Fruit fly (Drosophila melanogaster): ENCODE measurements around the gene CG3558.

Gene CG3558

dm6 chr2L:2972439-2972936 is 20.2 kb upstream of the CG3558 start, which contains the start of the genes Rrp1 and gammaTub23C (continued):
- TF ChIP-seq hkb (optimal IDR thresholded peaks at IDR 0.05) (no peak), hkb (GFP tag; IDR thresholded peaks at IDR 0.05) (peak; percentile 78), CG9215 (GFP tag; IDR thresholded peaks at IDR 0.05) (peak; percentile 89), CG7556 (GFP tag; optimal IDR thresholded peaks at IDR 0.05) (peak; percentile 94), MTF-1 (GFP tag; optimal IDR thresholded peaks at IDR 0.05; ENCODE audit: borderline replicate concordance) (peak; percentile 43), E2f1 (GFP tag; IDR thresholded peaks at IDR 0.05) (peak; percentile 79), ATbp (GFP tag; optimal IDR thresholded peaks at IDR 0.05) (peak; percentile 75), zfh2 (GFP tag; optimal IDR thresholded peaks at IDR 0.05) (peak; percentile 78), Rfx (GFP tag; IDR thresholded peaks at IDR 0.05) (peak; percentile 83), fru (optimal IDR thresholded peaks at IDR 0.05) (no peak), Mes4 (GFP tag; optimal IDR thresholded peaks at IDR 0.05) (peak; percentile 72), CG6854 (GFP tag; optimal IDR thresholded peaks at IDR 0.05) (peak; percentile 74), jigr1 (GFP tag; IDR thresholded peaks at IDR 0.05) (peak; percentile 84), CG2889 (GFP tag; IDR thresholded peaks at IDR 0.05) (peak; percentile 67), CG15601 (tag; optimal IDR thresholded peaks at IDR 0.05) (peak; percentile 82), Atf6 (GFP tag; IDR thresholded peaks at IDR 0.05) (peak; percentile 80), CG8359 (GFP tag; optimal IDR thresholded peaks at IDR 0.05; ENCODE audit: borderline replicate concordance) (peak; percentile 68), Camta (GFP tag; optimal IDR thresholded peaks at IDR 0.05) (peak; percentile 67), klu (GFP tag; IDR thresholded peaks at IDR 0.05) (peak; percentile 85), B-H1 (GFP tag; IDR thresholded peaks at IDR 0.05) (peak; percentile 82), chinmo (GFP tag; IDR thresholded peaks at IDR 0.05; ENCODE audit: partially characterized antibody) (no peak), CG4820 (GFP tag; optimal IDR thresholded peaks at IDR 0.05) (peak; percentile 93), CG4730 (GFP tag; IDR thresholded peaks at IDR 0.05) (peak; percentile 73), CG14860 (GFP tag; IDR thresholded peaks at IDR 0.05; ENCODE audit: partially characterized antibody) (no peak), ato (GFP tag; IDR thresholded peaks at IDR 0.05; ENCODE audit: partially characterized antibody) (no peak), chm (GFP tag; IDR thresholded peaks at IDR 0.05) (0 out of 2 replicates have a peak, but pooled peaks have one; percentile 12), TFAM (GFP tag; optimal IDR thresholded peaks at IDR 0.05) (peak; percentile 41), pho (GFP tag; optimal IDR thresholded peaks at IDR 0.05) (peak; percentile 77), Lpt (GFP tag; optimal IDR thresholded peaks at IDR 0.05) (no peak), nom (GFP tag; optimal IDR thresholded peaks at IDR 0.05) (peak; percentile 84), CG12236 (GFP tag; optimal IDR thresholded peaks at IDR 0.05) (peak; percentile 41), CG3281 (GFP tag; optimal IDR thresholded peaks at IDR 0.05) (peak; percentile 93), CG14965 (GFP tag; optimal IDR thresholded peaks at IDR 0.05; ENCODE audit: borderline replicate concordance) (no peak), stc (GFP tag; IDR thresholded peaks at IDR 0.05) (peak; percentile 42; the same call in 1 of the 2 replicates), CG5180 (GFP tag; optimal IDR thresholded peaks at IDR 0.05) (peak; percentile 76), ranshi (GFP tag; IDR thresholded peaks at IDR 0.05) (peak; percentile 80), CG9932 (GFP tag; IDR thresholded peaks at IDR 0.05) (peak; percentile 85; the same call in 1 of the 2 replicates), BtbVII (GFP tag; optimal IDR thresholded peaks at IDR 0.05) (peak; percentile 88), knrl (GFP tag; IDR thresholded peaks at IDR 0.05; ENCODE audit: partially characterized antibody) (no peak), HHEX (GFP tag; optimal IDR thresholded peaks at IDR 0.05) (peak; percentile 90), CG17385 (GFP tag; optimal IDR thresholded peaks at IDR 0.05) (peak; percentile 86), CG17912 (GFP tag; optimal IDR thresholded peaks at IDR 0.05) (peak; percentile 37), corto (GFP tag; optimal IDR thresholded peaks at IDR 0.05) (peak; percentile 47), Drgx (GFP tag; IDR thresholded peaks at IDR 0.05) (peak; percentile 59; the same call in 1 of the 2 replicates), Side (GFP tag; optimal IDR thresholded peaks at IDR 0.05) (peak; percentile 63), D (optimal IDR thresholded peaks at IDR 0.05) (no peak), D (GFP tag; optimal IDR thresholded peaks at IDR 0.05) (peak; percentile 88), Poxn (GFP tag; IDR thresholded peaks at IDR 0.05) (peak; percentile 53), chif (GFP tag; optimal IDR thresholded peaks at IDR 0.05) (peak; percentile 48 to 81), Bgb (GFP tag; IDR thresholded peaks at IDR 0.05; ENCODE audit: partially characterized antibody) (no peak), Tbp (GFP tag; optimal IDR thresholded peaks at IDR 0.05) (no peak)
